Fruit fly (Drosophila melanogaster) whole organism, larva: Measurements from ENCODE around the gene CG33557.

ENCODE experiments used
- noc ChIP-seq: fragments of 200-800 bp; sonication (Bioruptor generic); optimal IDR thresholded peaks from 3 replicates; lab custom pipeline; 2019; ENCODE audit warnings: missing biosample characterization, mild to moderate bottlenecking, missing genetic modification characterization, moderate library complexity

CG33557 gene

dm6 chrX:10020857-10021256, 11.8 kb downstream of the CG33557 start:
- TF ChIP-seq noc (tag; lab: Kevin White, UChicago) = no peak

dm6 chrX:10021809-10022208, 12.8 kb downstream of the CG33557 start:
- no peak for TF ChIP-seq noc (tag; lab: Kevin White, UChicago)

- no peak for TF ChIP-seq noc (tag; lab: Kevin White, UChicago)
These were observed 20.7 kb downstream of the CG33557 start for dm6 chrX:10029730-10030129.

- TF ChIP-seq noc (tag; lab: Kevin White, UChicago) = no peak
These were observed 30.5 kb downstream of the CG33557 start for dm6 chrX:10039528-10039927.

dm6 chrX:10043873-10044272, 34.9 kb downstream of the CG33557 start:
- no peak for TF ChIP-seq noc (tag; lab: Kevin White, UChicago)

- TF ChIP-seq noc (tag; lab: Kevin White, UChicago) = no peak
These were observed 36.8 kb downstream of the CG33557 start for dm6 chrX:10045763-10046162.

dm6 chrX:10046760-10047159, 37.8 kb downstream of the CG33557 start:
- TF ChIP-seq noc (tag; lab: Kevin White, UChicago) = no peak

- no peak for TF ChIP-seq noc (tag; lab: Kevin White, UChicago)
These were observed 39.0 kb downstream of the CG33557 start for dm6 chrX:10047961-10048360.

- TF ChIP-seq noc (tag; lab: Kevin White, UChicago) = no peak
These were observed 43.5 kb downstream of the CG33557 start, which contains the start of gene Yp2 for dm6 chrX:10052549-10052948. Gene Yp2 (minus strand): TSS chrX:10052636.

- TF ChIP-seq noc (tag; lab: Kevin White, UChicago) = no peak
These were observed 44.5 kb downstream of the CG33557 start, which contains the start of gene Yp1 for dm6 chrX:10053547-10053946. Gene Yp1 (plus strand): TSS chrX:10053811.

dm6 chrX:10057964-10058363, 49.0 kb downstream of the CG33557 start:
- no peak for TF ChIP-seq noc (tag; lab: Kevin White, UChicago)
